Worm (Caenorhabditis elegans) whole organism, L1 larva: Measurements from ENCODE around the gene trmt-10A.

Experiments used
- C04F5.9 ChIP-seq: sonication (generic microtip); optimal IDR thresholded peaks from 2 replicates; lab custom pipeline; 2016; ENCODE audit warnings: missing genetic modification characterization, missing compliant biosample characterization
- C16A3.4 ChIP-seq: fragments of 150-350 bp; optimal IDR thresholded peaks from 2 replicates; lab custom pipeline; 2014; ENCODE audit warnings: missing biosample characterization, missing genetic modification characterization
- Y116A8C.19 ChIP-seq: sonication (generic microtip); optimal IDR thresholded peaks from 2 replicates; lab custom pipeline; 2016; ENCODE audit warnings: missing compliant biosample characterization, missing genetic modification characterization, borderline replicate concordance
- alr-1 ChIP-seq: fragments of 200-800 bp; sonication (Bioruptor generic); optimal IDR thresholded peaks from 2 replicates; lab custom pipeline; 2018; ENCODE audit warnings: borderline replicate concordance, mild to moderate bottlenecking, missing genetic modification characterization, missing compliant biosample characterization
- aly-2 ChIP-seq: fragments of 150-350 bp; optimal IDR thresholded peaks from 2 replicates; lab custom pipeline; 2014; ENCODE audit warnings: missing biosample characterization, missing genetic modification characterization
- blmp-1 ChIP-seq: fragments of 150-350 bp; optimal IDR thresholded peaks from 2 replicates; lab custom pipeline; 2014; ENCODE audit warnings: missing biosample characterization, missing genetic modification characterization
- ceh-63 ChIP-seq: fragments of 200-800 bp; sonication (Bioruptor generic); optimal IDR thresholded peaks from 2 replicates; lab custom pipeline; 2018; ENCODE audit warnings: mild to moderate bottlenecking, missing genetic modification characterization, missing compliant biosample characterization
- dpl-1 ChIP-seq, 3 experiments: fragments of 150-350 bp in 2 of 3; sonication (generic microtip) in 1 of 3; optimal IDR thresholded peaks; 2 replicates each; lab custom pipeline; 2014 to 2017; ENCODE audit warnings: missing biosample characterization in 3 of 3, missing genetic modification characterization in 3 of 3, missing genetic modification reagents in 3 of 3
- dsc-1 ChIP-seq: sonication (generic microtip); optimal IDR thresholded peaks from 2 replicates; lab custom pipeline; 2016; ENCODE audit warnings: mild to moderate bottlenecking, missing genetic modification characterization, missing compliant biosample characterization
- efl-1 ChIP-seq, 4 experiments: fragments of 150-350 bp; optimal IDR thresholded peaks in 3 of 4; peaks in 1 of 4; 1 replicate in 1 of 4; 2 replicates in 3 of 4; lab custom pipeline; 2014; ENCODE audit warnings: missing biosample characterization in 2 of 4, missing genetic modification characterization in 2 of 4, missing genetic modification reagents in 2 of 4
- efl-3 ChIP-seq: fragments of 200-800 bp; sonication (Bioruptor generic); optimal IDR thresholded peaks from 2 replicates; lab custom pipeline; 2018; ENCODE audit warnings: mild to moderate bottlenecking, missing genetic modification characterization, missing compliant biosample characterization
- elt-2 ChIP-seq: sonication (generic microtip); optimal IDR thresholded peaks from 2 replicates; lab custom pipeline; 2016; ENCODE audit warnings: missing genetic modification characterization, mild to moderate bottlenecking, inconsistent platforms, missing compliant biosample characterization, missing genetic modification reagents
- ets-5 ChIP-seq: fragments of 200-800 bp; sonication (Bioruptor generic); IDR thresholded peaks from 2 replicates; pipeline ENCODE4 v1.3.6; 2022; ENCODE audit warnings: missing genetic modification characterization, missing compliant biosample characterization
- grh-1 ChIP-seq: fragments of 200-800 bp; sonication (Bioruptor generic); IDR thresholded peaks from 2 replicates; pipeline ENCODE4 v1.3.6; 2022; ENCODE audit warnings: missing genetic modification reagents, missing genetic modification characterization, missing compliant biosample characterization
- hlh-17 ChIP-seq: fragments of 200-800 bp; sonication (Bioruptor generic); optimal IDR thresholded peaks from 2 replicates; lab custom pipeline; 2018; ENCODE audit warnings: missing genetic modification characterization, mild to moderate bottlenecking, missing compliant biosample characterization, moderate library complexity, borderline replicate concordance
- irx-1 ChIP-seq: sonication (generic microtip); optimal IDR thresholded peaks from 2 replicates; lab custom pipeline; 2016; ENCODE audit warnings: missing genetic modification characterization, missing compliant biosample characterization
- jun-1 ChIP-seq: fragments of 150-350 bp; optimal IDR thresholded peaks from 2 replicates; lab custom pipeline; 2014; ENCODE audit warnings: missing biosample characterization, missing genetic modification reagents, missing genetic modification characterization
- lin-14 ChIP-seq: fragments of 200-800 bp; sonication (Bioruptor generic); optimal IDR thresholded peaks from 2 replicates; lab custom pipeline; 2018; ENCODE audit warnings: mild to moderate bottlenecking, missing genetic modification characterization, moderate library complexity, missing compliant biosample characterization
- lin-15B ChIP-seq: fragments of 150-350 bp; sonication (generic microtip); optimal IDR thresholded peaks from 3 replicates; lab custom pipeline; 2014; ENCODE audit warnings: missing biosample characterization, missing genetic modification characterization
- lin-35 ChIP-seq, 2 experiments: fragments of 150-350 bp; optimal IDR thresholded peaks; 2 replicates each; lab custom pipeline; 2014; ENCODE audit warnings: missing biosample characterization in 2 of 2, missing genetic modification characterization in 2 of 2, missing genetic modification reagents in 2 of 2
- lir-3 ChIP-seq: sonication (generic microtip); optimal IDR thresholded peaks from 2 replicates; lab custom pipeline; 2016; ENCODE audit warnings: mild to moderate bottlenecking, missing genetic modification characterization, moderate library complexity, missing compliant biosample characterization; ENCODE audit not compliant: poor library complexity
- lsy-2 ChIP-seq, 2 experiments: fragments of 150-350 bp; optimal IDR thresholded peaks; 2 replicates each; lab custom pipeline; 2014; ENCODE audit warnings: missing biosample characterization in 2 of 2, missing genetic modification characterization in 2 of 2
- mep-1 ChIP-seq: fragments of 150-350 bp; optimal IDR thresholded peaks from 2 replicates; lab custom pipeline; 2014; ENCODE audit warnings: missing biosample characterization, missing genetic modification characterization
- nhr-12 ChIP-seq: sonication (generic microtip); optimal IDR thresholded peaks from 2 replicates; lab custom pipeline; 2017; ENCODE audit warnings: missing biosample characterization, missing genetic modification characterization
- nhr-19 ChIP-seq: fragments of 200-800 bp; sonication (Bioruptor generic); conservative IDR thresholded peaks from 2 replicates; pipeline ENCODE4 v1.3.6; 2022; ENCODE audit warnings: missing genetic modification characterization, missing compliant biosample characterization
- nhr-20 ChIP-seq: sonication (generic microtip); optimal IDR thresholded peaks from 2 replicates; lab custom pipeline; 2016; ENCODE audit warnings: mild to moderate bottlenecking, missing genetic modification characterization, missing compliant biosample characterization
- nhr-237 ChIP-seq: fragments of 150-350 bp; optimal IDR thresholded peaks from 2 replicates; lab custom pipeline; 2014; ENCODE audit warnings: missing biosample characterization, missing genetic modification characterization
- nhr-47 ChIP-seq: sonication (generic microtip); optimal IDR thresholded peaks from 2 replicates; lab custom pipeline; 2016; ENCODE audit warnings: mild to moderate bottlenecking, missing genetic modification characterization, moderate library complexity, missing compliant biosample characterization
- nhr-71 ChIP-seq: sonication (generic microtip); optimal IDR thresholded peaks from 2 replicates; lab custom pipeline; 2016; ENCODE audit warnings: mild to moderate bottlenecking, missing genetic modification characterization, moderate library complexity, missing compliant biosample characterization
- nhr-77 ChIP-seq: fragments of 150-350 bp; optimal IDR thresholded peaks from 2 replicates; lab custom pipeline; 2014; ENCODE audit warnings: missing biosample characterization, missing genetic modification characterization
- rnt-1 ChIP-seq: sonication (generic microtip); optimal IDR thresholded peaks from 2 replicates; lab custom pipeline; 2016; ENCODE audit warnings: mild to moderate bottlenecking, missing genetic modification characterization, moderate library complexity, missing compliant biosample characterization
- snu-23 ChIP-seq: sonication (generic microtip); optimal IDR thresholded peaks from 2 replicates; lab custom pipeline; 2016; ENCODE audit warnings: missing genetic modification characterization, missing compliant biosample characterization
- sox-4 ChIP-seq: sonication (generic microtip); optimal IDR thresholded peaks from 2 replicates; lab custom pipeline; 2016; ENCODE audit warnings: missing genetic modification characterization, missing compliant biosample characterization
- swsn-7 ChIP-seq: sonication (generic microtip); optimal IDR thresholded peaks from 2 replicates; lab custom pipeline; 2016; ENCODE audit warnings: missing genetic modification characterization, missing compliant biosample characterization
- tbx-2 ChIP-seq: sonication (generic microtip); optimal IDR thresholded peaks from 2 replicates; lab custom pipeline; 2016; ENCODE audit warnings: missing genetic modification characterization, missing compliant biosample characterization
- vab-15 ChIP-seq: sonication (generic microtip); optimal IDR thresholded peaks from 2 replicates; lab custom pipeline; 2017; ENCODE audit warnings: missing genotype, mild to moderate bottlenecking, missing genetic modification characterization, missing compliant biosample characterization
- ztf-4 ChIP-seq: fragments of 150-350 bp; optimal IDR thresholded peaks from 2 replicates; lab custom pipeline; 2014; ENCODE audit warnings: missing biosample characterization, missing genetic modification characterization

The trmt-10A gene

DNA sequence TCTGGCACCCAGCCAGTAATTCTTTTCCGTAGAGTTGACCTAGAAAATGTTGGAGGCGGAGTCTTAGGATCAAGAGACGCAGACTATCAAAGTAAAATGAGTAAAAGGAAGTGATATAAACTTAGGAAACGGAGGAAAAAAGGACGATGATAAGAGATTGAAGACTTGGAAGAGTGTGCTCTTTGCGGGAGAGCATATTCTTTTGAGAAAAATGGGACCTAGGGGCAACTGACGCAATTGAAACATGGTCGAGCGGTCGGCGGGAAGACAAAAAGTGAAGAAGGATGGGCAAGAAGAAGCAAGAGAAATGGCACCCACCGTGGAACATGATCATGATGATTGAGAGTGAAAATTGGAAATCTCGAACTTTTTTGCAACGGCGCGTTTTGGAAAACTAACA is 16.0 kb upstream of the trmt-10A start:
- TF ChIP-seq nhr-71 (tag; lab: Kevin White, UChicago): peak; percentile 66
- TF ChIP-seq snu-23 (GFP tag; lab: Kevin White, UChicago): peak; percentile 39
- TF ChIP-seq ceh-63 (GFP tag; lab: Kevin White, UChicago): no peak
- peak; percentile 60 for TF ChIP-seq rnt-1 (tag; lab: Kevin White, UChicago)
- TF ChIP-seq blmp-1: no peak
- peak; percentile 73 for TF ChIP-seq lin-14 (GFP tag; lab: Kevin White, UChicago)
- TF ChIP-seq mep-1 (tag; lab: Kevin White, UChicago): peak; percentile 8
- TF ChIP-seq lir-3 (tag; lab: Kevin White, UChicago): no peak
- peak; percentile 8 to 39 (median 12) for TF ChIP-seq dpl-1 (GFP tag; optimal IDR thresholded peaks at IDR 0.05; lab: Kevin White, UChicago)
- peak; percentile 20 for TF ChIP-seq tbx-2 (tag; lab: Kevin White, UChicago)
- TF ChIP-seq efl-1 (optimal IDR thresholded peaks at IDR 0.05; lab: Kevin White, UChicago): peak; percentile 4 to 56
- peak in 1 of 2 experiments; percentile 52 for TF ChIP-seq efl-1 (GFP tag; optimal IDR thresholded peaks at IDR 0.05 in 1 of 2; lab: Kevin White, UChicago)
- TF ChIP-seq nhr-20 (tag; lab: Kevin White, UChicago): peak; percentile 24
- TF ChIP-seq jun-1: no peak
- TF ChIP-seq lin-35 (GFP tag; optimal IDR thresholded peaks at IDR 0.05; lab: Kevin White, UChicago): peak in 1 of 2 experiments; percentile 51
- TF ChIP-seq nhr-77: peak; percentile 35
- TF ChIP-seq elt-2: no peak
- TF ChIP-seq nhr-19 (GFP tag; lab: Robert Waterston, UW): peak; percentile 59

DNA sequence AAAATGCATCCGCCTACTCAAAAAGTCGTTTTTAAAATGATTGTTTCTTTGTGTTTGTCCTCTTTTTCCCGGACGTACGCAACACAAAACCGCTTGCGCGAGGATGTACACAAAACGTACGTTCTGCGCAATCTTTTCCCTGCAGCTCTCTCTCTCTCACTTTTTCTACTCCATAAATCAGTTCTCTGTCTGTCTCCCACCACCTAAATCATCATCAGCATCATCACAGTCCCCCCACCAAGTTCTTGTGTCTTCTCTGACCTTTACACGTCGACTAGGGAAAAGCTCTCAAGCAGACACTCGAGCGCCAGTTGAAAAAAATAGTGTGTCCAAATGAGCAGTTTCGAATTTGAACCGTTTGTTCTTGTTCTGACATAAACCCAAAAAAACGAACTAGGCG is 12.3 kb upstream of the trmt-10A start:
- no peak for TF ChIP-seq nhr-237
- TF ChIP-seq grh-1: no peak
- TF ChIP-seq efl-1 (optimal IDR thresholded peaks at IDR 0.05; lab: Kevin White, UChicago): no peak
- peak in 1 of 2 experiments; percentile 79 for TF ChIP-seq efl-1 (GFP tag; optimal IDR thresholded peaks at IDR 0.05 in 1 of 2; lab: Kevin White, UChicago)
- no peak for TF ChIP-seq nhr-20 (tag; lab: Kevin White, UChicago)
- no peak for TF ChIP-seq sox-4 (tag; lab: Kevin White, UChicago)
- peak; percentile 22 for TF ChIP-seq tbx-2 (tag; lab: Kevin White, UChicago)
- no peak for TF ChIP-seq blmp-1
- TF ChIP-seq swsn-7: no peak
- TF ChIP-seq nhr-12 (tag; lab: Kevin White, UChicago): no peak
- TF ChIP-seq aly-2: no peak
- TF ChIP-seq alr-1 (tag; lab: Kevin White, UChicago): no peak
- no peak for TF ChIP-seq Y116A8C.19 (tag; lab: Kevin White, UChicago)
- no peak for TF ChIP-seq dsc-1
- no peak for TF ChIP-seq lsy-2 (tag; optimal IDR thresholded peaks at IDR 0.05; lab: Kevin White, UChicago)
- no peak for TF ChIP-seq lin-15B (tag; lab: Kevin White, UChicago)
- TF ChIP-seq ztf-4: no peak
- TF ChIP-seq nhr-47: no peak
- no peak for TF ChIP-seq ets-5 (GFP tag; lab: Robert Waterston, UW)
- TF ChIP-seq efl-3 (GFP tag; lab: Kevin White, UChicago): no peak
- TF ChIP-seq nhr-77: peak; percentile 45
- TF ChIP-seq irx-1: no peak
- TF ChIP-seq lin-35 (GFP tag; optimal IDR thresholded peaks at IDR 0.05; lab: Kevin White, UChicago): no peak
- TF ChIP-seq C04F5.9 (tag; lab: Kevin White, UChicago): no peak
- TF ChIP-seq, all 84 proteins: peak for 3

DNA sequence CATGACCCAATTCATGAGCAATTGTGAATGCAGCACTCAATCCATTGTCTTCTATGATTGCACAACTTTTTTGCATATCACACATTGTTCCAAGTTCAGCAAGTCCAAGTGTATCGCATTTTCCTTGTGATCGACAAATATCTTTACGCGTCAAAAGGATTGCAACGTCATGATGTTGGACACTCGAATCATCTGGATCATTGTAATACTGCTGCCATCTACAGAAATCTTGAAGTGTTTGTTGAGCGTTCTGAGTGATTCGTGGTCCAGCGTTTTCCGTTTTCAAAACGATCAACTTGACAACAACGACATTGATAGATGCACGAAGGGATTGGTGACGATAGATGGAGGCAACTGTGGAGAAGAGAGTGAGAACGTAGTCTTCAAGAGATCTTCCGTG is 11.2 kb upstream of the trmt-10A start:
- no peak for TF ChIP-seq C16A3.4 (tag; lab: Kevin White, UChicago)
- TF ChIP-seq vab-15 (tag; lab: Kevin White, UChicago): no peak

DNA sequence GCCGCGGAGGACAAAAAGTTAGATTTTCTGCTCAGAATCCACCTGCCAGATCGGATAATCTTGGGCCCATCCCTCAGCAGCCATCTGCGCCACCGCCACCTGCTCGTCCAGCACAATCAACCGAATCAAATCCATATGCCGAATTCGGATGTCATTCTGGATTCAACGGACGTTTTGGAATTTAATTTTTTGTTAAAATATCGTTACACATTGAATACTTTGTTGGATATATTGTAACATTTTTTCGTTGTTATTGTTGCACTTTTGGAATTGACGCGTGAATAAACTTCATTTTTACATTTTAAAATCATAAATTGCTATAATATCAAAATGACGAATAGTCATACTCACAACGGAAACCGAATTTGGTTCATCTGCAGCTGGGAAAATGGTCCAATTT is 1.6 kb upstream of the trmt-10A start, which contains the start of gene spe-29:
spe-29 (plus strand) TSS at position 301 of the 400 bp plus-strand sequence.
- TF ChIP-seq hlh-17 (no peak), efl-1 (optimal IDR thresholded peaks at IDR 0.05; lab: Kevin White, UChicago) (no peak), efl-1 (GFP tag; optimal IDR thresholded peaks at IDR 0.05 in 1 of 2; lab: Kevin White, UChicago) (peak in 1 of 2 experiments; percentile 1)
